Worm (Caenorhabditis elegans): Measurements from ENCODE around the gene epg-7.

epg-7 gene

ce11 chrX:7323604-7324003 lies 10.9 kb upstream of the epg-7 start (continued):
- no peak for TF ChIP-seq ets-5 (GFP tag; IDR thresholded peaks at IDR 0.05)
- TF ChIP-seq lin-14 (GFP tag; optimal IDR thresholded peaks at IDR 0.05) = peak; percentile 1
- TF ChIP-seq hlh-4 (tag; optimal IDR thresholded peaks at IDR 0.05) = no peak
- TF ChIP-seq jun-1 (tag; optimal IDR thresholded peaks at IDR 0.05) = no peak
- no peak for TF ChIP-seq fkh-10 (GFP tag; optimal IDR thresholded peaks at IDR 0.05)
- TF ChIP-seq swsn-7 (tag; optimal IDR thresholded peaks at IDR 0.05) = no peak
- peak; percentile 39 for TF ChIP-seq nhr-19 (GFP tag; conservative IDR thresholded peaks at IDR 0.05)
- peak; percentile 38 for TF ChIP-seq nhr-85 (tag)
- peak; percentile 54 for TF ChIP-seq nhr-47 (tag; optimal IDR thresholded peaks at IDR 0.05)
- no peak for TF ChIP-seq ceh-90 (tag; optimal IDR thresholded peaks at IDR 0.05)
- TF ChIP-seq lsy-2 (tag; optimal IDR thresholded peaks at IDR 0.05) = no peak
- TF ChIP-seq mep-1 (tag; optimal IDR thresholded peaks at IDR 0.05) = peak; percentile 10
- TF ChIP-seq efl-1 (optimal IDR thresholded peaks at IDR 0.05) = no peak
- peak in 1 of 2 experiments; percentile 73 for TF ChIP-seq efl-1 (GFP tag; optimal IDR thresholded peaks at IDR 0.05 in 1 of 2)
- no peak for TF ChIP-seq nhr-12 (tag; optimal IDR thresholded peaks at IDR 0.05)

- TF ChIP-seq nhr-47 (tag; optimal IDR thresholded peaks at IDR 0.05) (peak; percentile 1), unc-86 (tag; optimal IDR thresholded peaks at IDR 0.05) (peak; percentile 12), nhr-71 (tag; optimal IDR thresholded peaks at IDR 0.05) (peak; percentile 20), lin-14 (GFP tag; optimal IDR thresholded peaks at IDR 0.05) (peak; percentile 72), nhr-90 (tag; optimal IDR thresholded peaks at IDR 0.05; ENCODE audit: poor library complexity) (no peak), nhr-12 (tag; optimal IDR thresholded peaks at IDR 0.05) (no peak), fkh-8 (tag; optimal IDR thresholded peaks at IDR 0.05) (peak; percentile 22), C04F5.9 (tag; optimal IDR thresholded peaks at IDR 0.05) (no peak), ceh-82 (tag; optimal IDR thresholded peaks at IDR 0.05) (peak in 1 of 3 experiments; percentile 33)
Measured at ce11 chrX:7326967-7327651, 7.4 kb upstream of the epg-7 start, which contains the start of gene sng-1. TSS of gene sng-1 (plus strand) at chrX:7327601.

DNA sequence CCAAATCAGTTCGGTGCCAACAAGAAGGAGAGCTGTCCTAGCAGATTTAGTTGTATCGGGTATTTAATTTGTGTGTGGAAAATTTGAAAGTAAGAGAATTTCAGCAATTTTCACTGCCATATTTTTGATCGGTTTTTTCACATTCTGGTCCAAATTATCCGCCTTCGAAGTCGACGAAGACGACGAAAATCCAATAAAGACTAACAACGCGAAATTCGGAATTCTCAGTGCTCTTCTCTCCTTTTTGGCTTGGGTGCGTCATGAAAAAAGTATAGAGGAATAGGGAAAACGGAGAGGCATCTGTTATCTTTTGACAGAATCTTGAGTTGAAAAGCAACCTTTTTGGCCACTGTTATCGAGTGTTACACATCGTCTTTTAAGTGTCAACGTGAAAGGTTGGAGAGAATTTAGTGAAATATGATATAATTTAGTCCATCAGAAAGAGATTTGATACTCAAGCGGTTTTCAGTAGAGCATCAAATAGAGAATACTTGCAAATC lies 6.4 kb upstream of the epg-7 start:
- peak in 1 of 3 experiments; percentile 4 for TF ChIP-seq ceh-82 (tag; optimal IDR thresholded peaks at IDR 0.05)
- peak; percentile 54 for TF ChIP-seq lin-14 (GFP tag; optimal IDR thresholded peaks at IDR 0.05)
- TF ChIP-seq tbx-2 (tag; optimal IDR thresholded peaks at IDR 0.05) = no peak
- TF ChIP-seq fkh-10 (GFP tag; optimal IDR thresholded peaks at IDR 0.05) = no peak
- TF ChIP-seq mab-9 (GFP tag; IDR thresholded peaks at IDR 0.05) = no peak
- no peak for TF ChIP-seq snpc-4 (tag; optimal IDR thresholded peaks at IDR 0.05)
- TF ChIP-seq unc-30 (tag; optimal IDR thresholded peaks at IDR 0.05) = no peak

- no peak for TF ChIP-seq snpc-4 (tag; optimal IDR thresholded peaks at IDR 0.05)
- no peak for TF ChIP-seq pqm-1 (tag; optimal IDR thresholded peaks at IDR 0.05)
- no peak for TF ChIP-seq ceh-88 (GFP tag; IDR thresholded peaks at IDR 0.05)
- TF ChIP-seq nhr-71 (tag; optimal IDR thresholded peaks at IDR 0.05) = peak; percentile 0
- peak; percentile 19 for TF ChIP-seq snu-23 (GFP tag; optimal IDR thresholded peaks at IDR 0.05)
- no peak for TF ChIP-seq tlp-1 (tag; optimal IDR thresholded peaks at IDR 0.05)
- TF ChIP-seq ceh-63 (GFP tag; optimal IDR thresholded peaks at IDR 0.05) = no peak
- TF ChIP-seq lsy-2 (tag; optimal IDR thresholded peaks at IDR 0.05) = no peak
- no peak for TF ChIP-seq zip-4 (GFP tag; optimal IDR thresholded peaks at IDR 0.05)
- no peak for TF ChIP-seq lin-39 (tag; optimal IDR thresholded peaks at IDR 0.05)
- no peak for TF ChIP-seq mep-1 (tag; optimal IDR thresholded peaks at IDR 0.05)
- peak; percentile 72 for TF ChIP-seq nhr-85 (tag)
- no peak for TF ChIP-seq C04F5.9 (tag; optimal IDR thresholded peaks at IDR 0.05)
- TF ChIP-seq unc-86 (tag; optimal IDR thresholded peaks at IDR 0.05) = no peak
- no peak for TF ChIP-seq lin-15B (tag; optimal IDR thresholded peaks at IDR 0.05)
- TF ChIP-seq hlh-4 (tag; optimal IDR thresholded peaks at IDR 0.05) = no peak
- TF ChIP-seq skn-1 (tag; optimal IDR thresholded peaks at IDR 0.05) = peak; percentile 24
- TF ChIP-seq aly-2 (tag; optimal IDR thresholded peaks at IDR 0.05) = no peak
- no peak for TF ChIP-seq tbx-2 (tag; optimal IDR thresholded peaks at IDR 0.05)
- peak in 1 of 2 experiments; percentile 19 for TF ChIP-seq lin-35 (GFP tag; optimal IDR thresholded peaks at IDR 0.05)
- no peak for TF ChIP-seq mef-2 (tag; optimal IDR thresholded peaks at IDR 0.05)
- no peak for TF ChIP-seq alr-1 (tag; optimal IDR thresholded peaks at IDR 0.05; ENCODE audit: borderline replicate concordance)
- TF ChIP-seq aha-1 (tag; optimal IDR thresholded peaks at IDR 0.05) = no peak
- TF ChIP-seq fos-1 (tag; optimal IDR thresholded peaks at IDR 0.05) = no peak
- peak; percentile 88 for TF ChIP-seq blmp-1 (tag; optimal IDR thresholded peaks at IDR 0.05)
- TF ChIP-seq nhr-47 (tag; optimal IDR thresholded peaks at IDR 0.05) = no peak
- no peak for TF ChIP-seq ceh-8 (GFP tag; optimal IDR thresholded peaks at IDR 0.05)
- no peak for TF ChIP-seq C34B4.2 (tag; optimal IDR thresholded peaks at IDR 0.05)
- TF ChIP-seq sox-4 (tag; optimal IDR thresholded peaks at IDR 0.05) = no peak
- TF ChIP-seq pax-3 (tag; optimal IDR thresholded peaks at IDR 0.05) = no peak
- TF ChIP-seq nhr-28 (tag; optimal IDR thresholded peaks at IDR 0.05) = no peak
Measured at ce11 chrX:7329601-7330000, 4.9 kb upstream of the epg-7 start, which contains the start of gene ttr-59. TSS of gene ttr-59 (plus strand) at chrX:7329818.
